Worm (Caenorhabditis elegans): ENCODE results near the gene Y51H4A.937.

- TF ChIP-seq flt-1 (GFP tag; IDR thresholded peaks at IDR 0.05): no peak
- no peak for TF ChIP-seq ztf-23 (GFP tag; IDR thresholded peaks at IDR 0.05)
- no peak for TF ChIP-seq klf-2 (GFP tag; conservative IDR thresholded peaks at IDR 0.05)
- no peak for TF ChIP-seq cog-1 (tag; optimal IDR thresholded peaks at IDR 0.05)
- no peak for TF ChIP-seq ref-1 (GFP tag; conservative IDR thresholded peaks at IDR 0.05)
- no peak for TF ChIP-seq tab-1 (GFP tag; IDR thresholded peaks at IDR 0.05)
Measured at ce11 chrIV:16540540-16540939, 12.1 kb downstream of the Y51H4A.937 start.

Measured in whole organism, midembryonic.